Fruit fly (Drosophila melanogaster) Kc167 (cell line): Measurements from ENCODE around the gene Naa20A.

Experiments used
- Myc ChIP-seq: fragments of >200 bp; optimal IDR thresholded peaks from 2 replicates; lab custom pipeline; 2017; ENCODE audit warnings: missing external identifiers
- Sin3A ChIP-seq: fragments of >200 bp; optimal IDR thresholded peaks from 2 replicates; lab custom pipeline; 2018; ENCODE audit warnings: missing external identifiers
- h ChIP-seq: fragments of >200 bp; optimal IDR thresholded peaks from 3 replicates; lab custom pipeline; 2018; ENCODE audit warnings: missing external identifiers
- insv ChIP-seq: fragments of >200 bp; optimal IDR thresholded peaks from 3 replicates; lab custom pipeline; 2018; ENCODE audit warnings: missing external identifiers
- psq ChIP-seq: fragments of >200 bp; optimal IDR thresholded peaks from 2 replicates; lab custom pipeline; 2017; ENCODE audit warnings: missing external identifiers
- ttk ChIP-seq: sonication (Bioruptor generic); optimal IDR thresholded peaks from 2 replicates; lab custom pipeline; 2017; ENCODE audit warnings: missing external identifiers

dm6 chrX:19603953-19604352 is 18.9 kb downstream of the Naa20A start:
- TF ChIP-seq Myc (lab: Kevin White, UChicago) (no peak), psq (lab: Kevin White, UChicago) (no peak), h (lab: Kevin White, UChicago) (no peak), ttk (lab: Kevin White, UChicago) (no peak), insv (lab: Kevin White, UChicago) (no peak), Sin3A (lab: Kevin White, UChicago) (no peak)
